Fruit fly (Drosophila melanogaster): ENCODE data around the gene CG8861.

CG8861 gene

dm6 chr3R:9347702-9348378 is 19.5 kb upstream of the CG8861 start:
- peak; percentile 57 for TF ChIP-seq CG17801 (GFP tag; optimal IDR thresholded peaks at IDR 0.05; ENCODE audit: partially characterized antibody)

dm6 chr3R:9346539-9346938 is 18.2 kb upstream of the CG8861 start:
- no peak for TF ChIP-seq CG17801 (GFP tag; optimal IDR thresholded peaks at IDR 0.05; ENCODE audit: partially characterized antibody)

- no peak for TF ChIP-seq CG17801 (GFP tag; optimal IDR thresholded peaks at IDR 0.05; ENCODE audit: partially characterized antibody)
These were observed 17.6 kb upstream of the CG8861 start for dm6 chr3R:9345904-9346303.

- no peak for TF ChIP-seq CG17801 (GFP tag; optimal IDR thresholded peaks at IDR 0.05; ENCODE audit: partially characterized antibody)
These were observed 16.5 kb upstream of the CG8861 start for dm6 chr3R:9344791-9345208.

dm6 chr3R:9344186-9344790 is 16.0 kb upstream of the CG8861 start:
- TF ChIP-seq CG17801 (GFP tag; optimal IDR thresholded peaks at IDR 0.05; ENCODE audit: partially characterized antibody): peak; percentile 46

- peak; percentile 27 for TF ChIP-seq CG17801 (GFP tag; optimal IDR thresholded peaks at IDR 0.05; ENCODE audit: partially characterized antibody)
These were observed 15.3 kb upstream of the CG8861 start for dm6 chr3R:9343645-9344044.

dm6 chr3R:9343022-9343587 is 14.8 kb upstream of the CG8861 start:
- TF ChIP-seq CG17801 (GFP tag; optimal IDR thresholded peaks at IDR 0.05; ENCODE audit: partially characterized antibody): no peak

- TF ChIP-seq CG17801 (GFP tag; optimal IDR thresholded peaks at IDR 0.05; ENCODE audit: partially characterized antibody): no peak
These were observed 14.1 kb upstream of the CG8861 start for dm6 chr3R:9342248-9342882.

dm6 chr3R:9341189-9342012 is 13.1 kb upstream of the CG8861 start:
- peak; percentile 90 for TF ChIP-seq CG17801 (GFP tag; optimal IDR thresholded peaks at IDR 0.05; ENCODE audit: partially characterized antibody)

- peak; percentile 89 for TF ChIP-seq CG17801 (GFP tag; optimal IDR thresholded peaks at IDR 0.05; ENCODE audit: partially characterized antibody)
These were observed 12.3 kb upstream of the CG8861 start for dm6 chr3R:9340425-9341188.

dm6 chr3R:9340076-9340315 is 11.7 kb upstream of the CG8861 start, which contains the start of gene drn:
TSS of gene drn (plus strand) at chr3R:9340216.
- TF ChIP-seq CG17801 (GFP tag; optimal IDR thresholded peaks at IDR 0.05; ENCODE audit: partially characterized antibody): no peak

dm6 chr3R:9339176-9340075 is 11.1 kb upstream of the CG8861 start:
- no peak for TF ChIP-seq CG17801 (GFP tag; optimal IDR thresholded peaks at IDR 0.05; ENCODE audit: partially characterized antibody)

dm6 chr3R:9338771-9339170 is 10.5 kb upstream of the CG8861 start:
- no peak for TF ChIP-seq CG17801 (GFP tag; optimal IDR thresholded peaks at IDR 0.05; ENCODE audit: partially characterized antibody)

Data from ovary, adult (tissue).